Fruit fly (Drosophila melanogaster) whole organism, embryonic: ENCODE data around the gene Agpat2.

Source experiments
- Awh ChIP-seq: fragments of 200-800 bp; sonication (Bioruptor generic); IDR thresholded peaks from 2 replicates; pipeline ENCODE4, ENCODE4 v1.3.6; 2022; ENCODE audit warnings: missing biosample characterization, missing genetic modification characterization
- Blimp-1 ChIP-seq: fragments of 200-800 bp; sonication (Bioruptor generic); optimal IDR thresholded peaks from 3 replicates; lab custom pipeline; 2018; ENCODE audit warnings: missing biosample characterization, missing genetic modification characterization, mild to moderate bottlenecking, moderate library complexity, missing genetic modification reagents
- CG11695 ChIP-seq: fragments of 200-800 bp; sonication (Bioruptor generic); IDR thresholded peaks from 3 replicates; pipeline ENCODE4 v1.3.6; 2022; ENCODE audit warnings: missing biosample characterization, missing genetic modification characterization
- CG12744 ChIP-seq: fragments of 200-800 bp; sonication (Bioruptor generic); optimal IDR thresholded peaks from 2 replicates; lab custom pipeline; 2016; ENCODE audit warnings: missing biosample characterization, missing genetic modification characterization
- CG13424 ChIP-seq: fragments of 200-800 bp; sonication (Bioruptor generic); optimal IDR thresholded peaks from 2 replicates; lab custom pipeline; 2019; ENCODE audit warnings: missing biosample characterization, mild to moderate bottlenecking, missing genetic modification characterization, moderate library complexity
- CG13894 ChIP-seq: fragments of 200-800 bp; sonication (Bioruptor generic); optimal IDR thresholded peaks from 3 replicates; lab custom pipeline; 2018; ENCODE audit warnings: missing biosample characterization, mild to moderate bottlenecking, missing genetic modification characterization, moderate library complexity
- CG14710 ChIP-seq: fragments of 200-800 bp; sonication (Bioruptor generic); optimal IDR thresholded peaks from 3 replicates; lab custom pipeline; 2019; ENCODE audit warnings: missing biosample characterization, mild to moderate bottlenecking, missing genetic modification characterization, moderate library complexity
- CG14860 ChIP-seq: fragments of 200-800 bp; sonication (Bioruptor generic); IDR thresholded peaks from 3 replicates; pipeline ENCODE4 v1.3.6; 2022; ENCODE audit warnings: missing biosample characterization, missing genetic modification characterization; ENCODE audit not compliant: partially characterized antibody
- CG1529 ChIP-seq: fragments of 200-800 bp; sonication (Bioruptor generic); optimal IDR thresholded peaks from 3 replicates; lab custom pipeline; 2018; ENCODE audit warnings: missing biosample characterization, missing genetic modification characterization
- CG15696 ChIP-seq: fragments of 200-800 bp; sonication (Bioruptor generic); optimal IDR thresholded peaks from 2 replicates; lab custom pipeline; 2019; ENCODE audit warnings: missing biosample characterization, mild to moderate bottlenecking, missing genetic modification characterization, moderate library complexity
- CG1602 ChIP-seq: fragments of 200-800 bp; sonication (Bioruptor generic); optimal IDR thresholded peaks from 3 replicates; lab custom pipeline; 2016; ENCODE audit warnings: missing biosample characterization, missing genetic modification characterization
- CG1603 ChIP-seq: fragments of 200-800 bp; sonication (Bioruptor generic); optimal IDR thresholded peaks from 2 replicates; lab custom pipeline; 2019; ENCODE audit warnings: missing biosample characterization, mild to moderate bottlenecking, missing genetic modification characterization, moderate library complexity
- CG17186 ChIP-seq: fragments of 200-800 bp; sonication (Bioruptor generic); optimal IDR thresholded peaks from 3 replicates; lab custom pipeline; 2017; ENCODE audit warnings: missing biosample characterization, missing genetic modification reagents, missing genetic modification characterization
- CG2712 ChIP-seq: fragments of 200-800 bp; optimal IDR thresholded peaks from 3 replicates; lab custom pipeline; 2019; ENCODE audit warnings: missing biosample characterization, mild to moderate bottlenecking, missing genetic modification characterization, moderate library complexity
- CG3726 ChIP-seq: fragments of 200-800 bp; sonication (Bioruptor generic); IDR thresholded peaks from 3 replicates; pipeline ENCODE4, ENCODE4 v1.3.6; 2022; ENCODE audit warnings: missing biosample characterization, missing genetic modification characterization
- CG3995 ChIP-seq: fragments of 200-800 bp; sonication (Bioruptor generic); optimal IDR thresholded peaks from 3 replicates; lab custom pipeline; 2016; ENCODE audit warnings: missing biosample characterization, missing genetic modification characterization
- CG4404 ChIP-seq: fragments of 200-800 bp; sonication (Bioruptor generic); IDR thresholded peaks from 2 replicates; pipeline ENCODE4 v1.3.6; 2022; ENCODE audit warnings: missing biosample characterization, missing genetic modification characterization
- CG6254 ChIP-seq: fragments of 200-800 bp; sonication (Bioruptor generic); optimal IDR thresholded peaks from 3 replicates; lab custom pipeline; 2017; ENCODE audit warnings: mild to moderate bottlenecking, missing biosample characterization, missing genetic modification reagents, missing genetic modification characterization
- CG6689 ChIP-seq: fragments of 200-800 bp; sonication (Bioruptor generic); IDR thresholded peaks from 2 replicates; pipeline ENCODE4 v1.3.6; 2022; ENCODE audit warnings: missing biosample characterization, missing genetic modification characterization
- CG7839 ChIP-seq: fragments of 200-800 bp; sonication (Bioruptor generic); optimal IDR thresholded peaks from 3 replicates; lab custom pipeline; 2018; ENCODE audit warnings: missing biosample characterization, mild to moderate bottlenecking, missing genetic modification characterization, moderate library complexity
- CG8388 ChIP-seq: fragments of 200-800 bp; sonication (Bioruptor generic); optimal IDR thresholded peaks from 2 replicates; lab custom pipeline; 2019; ENCODE audit warnings: missing biosample characterization, mild to moderate bottlenecking, missing genetic modification characterization, moderate library complexity
- CG8924 ChIP-seq: fragments of 200-800 bp; optimal IDR thresholded peaks from 3 replicates; lab custom pipeline; 2019; ENCODE audit warnings: missing biosample characterization, mild to moderate bottlenecking, missing genetic modification characterization, moderate library complexity
- CG9437 ChIP-seq: fragments of 200-800 bp; sonication (Bioruptor generic); optimal IDR thresholded peaks from 2 replicates; lab custom pipeline; 2018; ENCODE audit warnings: missing biosample characterization, mild to moderate bottlenecking, missing genetic modification characterization
- D19A ChIP-seq: fragments of 200-800 bp; optimal IDR thresholded peaks from 3 replicates; lab custom pipeline; 2019; ENCODE audit warnings: missing biosample characterization, mild to moderate bottlenecking, missing genetic modification characterization, moderate library complexity
- Drgx ChIP-seq: fragments of 200-800 bp; sonication (Bioruptor generic); IDR thresholded peaks from 2 replicates; pipeline ENCODE4 v1.3.6; 2022; ENCODE audit warnings: missing biosample characterization, missing genetic modification characterization
- Hr3 ChIP-seq: fragments of 200-800 bp; sonication (Bioruptor generic); optimal IDR thresholded peaks from 3 replicates; lab custom pipeline; 2016; ENCODE audit warnings: missing biosample characterization, missing genetic modification characterization
- Hr51 ChIP-seq, 2 experiments: fragments of 200-800 bp; sonication (Bioruptor generic); optimal IDR thresholded peaks; 2 replicates in 1 of 2; 3 replicates in 1 of 2; lab custom pipeline; 2016 to 2018; ENCODE audit warnings: missing biosample characterization in 2 of 2, missing genetic modification characterization in 2 of 2, mild to moderate bottlenecking in 1 of 2, moderate library complexity in 1 of 2
- Max ChIP-seq: fragments of 200-800 bp; sonication (Bioruptor generic); optimal IDR thresholded peaks from 2 replicates; lab custom pipeline; 2016; ENCODE audit warnings: missing biosample characterization, mild to moderate bottlenecking, missing genetic modification characterization
- Spps ChIP-seq: fragments of 200-800 bp; sonication (Bioruptor generic); optimal IDR thresholded peaks from 2 replicates; lab custom pipeline; 2018; ENCODE audit warnings: missing biosample characterization, mild to moderate bottlenecking, missing genetic modification characterization
- Ssrp ChIP-seq: fragments of 200-800 bp; sonication (Bioruptor generic); optimal IDR thresholded peaks from 2 replicates; lab custom pipeline; 2018; ENCODE audit warnings: missing biosample characterization, mild to moderate bottlenecking, missing genetic modification characterization, moderate library complexity
- Xbp1 ChIP-seq: fragments of 200-800 bp; sonication (Bioruptor generic); optimal IDR thresholded peaks from 3 replicates; lab custom pipeline; 2016; ENCODE audit warnings: missing biosample characterization, mild to moderate bottlenecking, missing genetic modification characterization
- Xrp1 ChIP-seq: fragments of 200-800 bp; sonication (Bioruptor generic); IDR thresholded peaks from 2 replicates; pipeline ENCODE4 v1.3.6; 2022; ENCODE audit warnings: missing biosample characterization, missing genetic modification characterization
- chif ChIP-seq, 2 experiments: fragments of 200-800 bp; sonication (Bioruptor generic); optimal IDR thresholded peaks; 3 replicates each; lab custom pipeline; 2016; ENCODE audit warnings: missing biosample characterization in 2 of 2, missing genetic modification characterization in 2 of 2
- cwo ChIP-seq: fragments of 200-800 bp; sonication (Bioruptor generic); optimal IDR thresholded peaks from 3 replicates; lab custom pipeline; 2017; ENCODE audit warnings: missing biosample characterization, missing genetic modification characterization, mild to moderate bottlenecking, moderate library complexity, missing genetic modification reagents
- dmrt11E ChIP-seq: fragments of 200-800 bp; sonication (Bioruptor generic); optimal IDR thresholded peaks from 3 replicates; lab custom pipeline; 2018; ENCODE audit warnings: missing biosample characterization, mild to moderate bottlenecking, missing genetic modification characterization, moderate library complexity
- dysf ChIP-seq: fragments of 200-800 bp; sonication (Bioruptor generic); IDR thresholded peaks from 3 replicates; pipeline ENCODE4 v1.3.6; 2022; ENCODE audit warnings: missing biosample characterization, missing genetic modification characterization
- gcm ChIP-seq: fragments of 200-800 bp; sonication (Bioruptor generic); optimal IDR thresholded peaks from 2 replicates; lab custom pipeline; 2019; ENCODE audit warnings: missing biosample characterization, mild to moderate bottlenecking, missing genetic modification characterization, moderate library complexity
- gro ChIP-seq: fragments of 200-800 bp; sonication (Bioruptor generic); optimal IDR thresholded peaks from 2 replicates; lab custom pipeline; 2016; ENCODE audit warnings: missing biosample characterization, missing genetic modification characterization
- lola ChIP-seq, 3 experiments: fragments of >200 bp in 2 of 3; fragments of 200-800 bp in 1 of 3; sonication (Bioruptor generic) in 1 of 3; optimal IDR thresholded peaks; 2 replicates each; lab custom pipeline; 2017 to 2019; ENCODE audit warnings: missing biosample characterization in 3 of 3, missing genetic modification characterization in 3 of 3, mild to moderate bottlenecking in 1 of 3, moderate library complexity in 1 of 3
- nau ChIP-seq: fragments of 200-800 bp; sonication (Bioruptor generic); optimal IDR thresholded peaks from 3 replicates; lab custom pipeline; 2017; ENCODE audit warnings: missing biosample characterization, mild to moderate bottlenecking, missing genetic modification characterization, missing genetic modification reagents
- org-1 ChIP-seq: fragments of 200-800 bp; sonication (Bioruptor generic); optimal IDR thresholded peaks from 2 replicates; lab custom pipeline; 2017; ENCODE audit warnings: missing biosample characterization, missing genetic modification characterization
- pan ChIP-seq, 4 experiments: fragments of >200 bp in 3 of 4; fragments of 200-800 bp in 1 of 4; sonication (Bioruptor generic) in 1 of 4; optimal IDR thresholded peaks in 3 of 4; IDR thresholded peaks in 1 of 4; 2 replicates each; pipeline versions ENCODE4 v1.3.6 to Lab custom; 2017 to 2022; ENCODE audit warnings: missing biosample characterization in 2 of 4, missing genetic modification characterization in 2 of 4, mixed read lengths in 1 of 4
- phol ChIP-seq: fragments of 200-800 bp; sonication (Bioruptor generic); optimal IDR thresholded peaks from 3 replicates; lab custom pipeline; 2018; ENCODE audit warnings: missing biosample characterization, mild to moderate bottlenecking, missing genetic modification characterization, moderate library complexity
- sc ChIP-seq, 3 experiments: fragments of >200 bp in 2 of 3; fragments of 200-800 bp in 1 of 3; sonication (Bioruptor generic) in 1 of 3; optimal IDR thresholded peaks; 2 replicates in 2 of 3; 3 replicates in 1 of 3; lab custom pipeline; 2017; ENCODE audit warnings: mild to moderate bottlenecking in 1 of 3, missing biosample characterization in 1 of 3, missing genetic modification characterization in 1 of 3, missing genetic modification reagents in 1 of 3
- sisA ChIP-seq: fragments of 200-800 bp; sonication (Bioruptor generic); IDR thresholded peaks from 2 replicates; pipeline ENCODE4 v1.3.6; 2022; ENCODE audit warnings: missing biosample characterization, missing genetic modification characterization
- trem ChIP-seq: fragments of 200-800 bp; optimal IDR thresholded peaks from 3 replicates; lab custom pipeline; 2019; ENCODE audit warnings: missing biosample characterization, mild to moderate bottlenecking, missing genetic modification characterization, moderate library complexity
- twi ChIP-seq: fragments of 200-800 bp; optimal IDR thresholded peaks from 2 replicates; lab custom pipeline; 2019; ENCODE audit warnings: missing biosample characterization, mild to moderate bottlenecking, missing genetic modification characterization, moderate library complexity
- usp ChIP-seq: fragments of >200 bp; optimal IDR thresholded peaks from 2 replicates; lab custom pipeline; 2017; ENCODE audit warnings: missing biosample characterization, missing genetic modification characterization

Gene Agpat2

dm6 chr2L:8471667-8472066 is 7.9 kb upstream of the Agpat2 start (continued):
- TF ChIP-seq Awh (GFP tag; lab: Robert Waterston, UW) (0 out of 2 replicates have a peak, but pooled peaks have one; percentile 15), dysf (GFP tag; lab: Robert Waterston, UW) (0 out of 3 replicates have a peak, but pooled peaks have one; percentile 44), twi (no peak), Ssrp (tag; lab: Kevin White, UChicago) (peak; percentile 40), CG8924 (tag; lab: Kevin White, UChicago) (peak; percentile 40), Max (GFP tag; lab: Kevin White, UChicago) (no peak), Drgx (GFP tag; lab: Robert Waterston, UW) (peak; percentile 47; the same call in 1 of the 2 replicates), usp (GFP tag; lab: Kevin White, UChicago) (no peak), Spps (peak; percentile 38), CG6689 (peak; percentile 62), CG1529 (GFP tag; lab: Kevin White, UChicago) (peak; percentile 10), nau (GFP tag; lab: Kevin White, UChicago) (no peak), sc (optimal IDR thresholded peaks at IDR 0.05; lab: Kevin White, UChicago) (no peak), sc (GFP tag; optimal IDR thresholded peaks at IDR 0.05; lab: Kevin White, UChicago) (peak; percentile 27), D19A (tag; lab: Kevin White, UChicago) (peak; percentile 41), gro (GFP tag; lab: Kevin White, UChicago) (no peak), gcm (GFP tag; lab: Kevin White, UChicago) (peak; percentile 37), CG13424 (peak; percentile 31), Hr51 (GFP tag; optimal IDR thresholded peaks at IDR 0.05; lab: Kevin White, UChicago) (peak in 1 of 2 experiments; percentile 25), CG11695 (GFP tag; lab: Robert Waterston, UW) (0 out of 3 replicates have a peak, but pooled peaks have one; percentile 16), CG6254 (GFP tag; lab: Kevin White, UChicago) (peak; percentile 29), Hr3 (GFP tag; lab: Kevin White, UChicago) (peak; percentile 15), Blimp-1 (GFP tag; lab: Kevin White, UChicago) (peak; percentile 56), CG14710 (tag; lab: Kevin White, UChicago) (peak; percentile 59), CG7839 (tag; lab: Kevin White, UChicago) (peak; percentile 48), CG9437 (peak; percentile 9), org-1 (no peak), Xbp1 (GFP tag; lab: Kevin White, UChicago) (peak; percentile 17), CG1603 (tag; lab: Kevin White, UChicago) (peak; percentile 10), CG3995 (GFP tag; lab: Kevin White, UChicago) (no peak), CG12744 (GFP tag; lab: Kevin White, UChicago) (no peak), CG13894 (no peak), lola (GFP tag; optimal IDR thresholded peaks at IDR 0.05; lab: Kevin White, UChicago) (peak in 1 of 3 experiments; percentile 74), phol (tag; lab: Kevin White, UChicago) (peak; percentile 71), cwo (no peak), CG14860 (GFP tag; lab: Robert Waterston, UW) (no peak), Xrp1 (peak; percentile 63), pan (optimal IDR thresholded peaks at IDR 0.05; lab: Kevin White, UChicago) (no peak), pan (GFP tag; optimal IDR thresholded peaks at IDR 0.05 in 1 of 2, IDR thresholded peaks at IDR 0.05 in 1 of 2) (peak in 1 of 2 experiments; percentile 34), CG8388 (peak; percentile 49), CG17186 (GFP tag; lab: Kevin White, UChicago) (no peak), trem (tag; lab: Kevin White, UChicago) (peak; percentile 49), CG1602 (GFP tag; lab: Kevin White, UChicago) (peak; percentile 29), chif (GFP tag; optimal IDR thresholded peaks at IDR 0.05; lab: Kevin White, UChicago) (peak in 1 of 2 experiments; percentile 34), CG3726 (GFP tag; lab: Robert Waterston, UW) (no peak), dmrt11E (tag; lab: Kevin White, UChicago) (peak; percentile 76), CG2712 (tag; lab: Kevin White, UChicago) (peak; percentile 72), CG4404 (GFP tag; lab: Robert Waterston, UW) (no peak), sisA (peak; percentile 17; the same call in 1 of the 2 replicates), CG15696 (tag; lab: Kevin White, UChicago) (peak; percentile 57)
